Fruit fly (Drosophila melanogaster) whole organism, embryonic: ENCODE data around the gene Rpp14a.

Experiments used
- Atf6 ChIP-seq: fragments of 200-800 bp; sonication (Bioruptor generic); IDR thresholded peaks from 2 replicates; pipeline ENCODE4 v1.3.6; 2022; ENCODE audit warnings: missing biosample characterization, missing genetic modification characterization
- Blimp-1 ChIP-seq: fragments of 200-800 bp; sonication (Bioruptor generic); optimal IDR thresholded peaks from 3 replicates; lab custom pipeline; 2018; ENCODE audit warnings: missing biosample characterization, missing genetic modification characterization, mild to moderate bottlenecking, moderate library complexity, missing genetic modification reagents
- CG10274 ChIP-seq: fragments of 200-800 bp; sonication (Bioruptor generic); optimal IDR thresholded peaks from 3 replicates; lab custom pipeline; 2017; ENCODE audit warnings: missing biosample characterization, mild to moderate bottlenecking, missing genetic modification characterization
- CG10321 ChIP-seq: fragments of 200-800 bp; sonication (Bioruptor generic); IDR thresholded peaks from 2 replicates; pipeline ENCODE4 v1.3.6; 2022; ENCODE audit warnings: missing biosample characterization, missing genetic modification characterization
- CG11456 ChIP-seq: fragments of 200-800 bp; sonication (Bioruptor generic); IDR thresholded peaks from 3 replicates; pipeline ENCODE4 v1.3.6; 2022; ENCODE audit warnings: missing biosample characterization, missing genetic modification characterization
- CG11696 ChIP-seq: fragments of 200-800 bp; sonication (Bioruptor generic); IDR thresholded peaks from 2 replicates; pipeline ENCODE4 v1.3.6; 2022; ENCODE audit warnings: missing biosample characterization, missing genetic modification characterization
- CG13287 ChIP-seq: fragments of 200-800 bp; sonication (Bioruptor generic); IDR thresholded peaks from 2 replicates; pipeline ENCODE4 v1.3.6; 2022; ENCODE audit warnings: missing biosample characterization, missing genetic modification characterization; ENCODE audit not compliant: partially characterized antibody
- CG13296 ChIP-seq: fragments of 200-800 bp; sonication (Bioruptor generic); optimal IDR thresholded peaks from 3 replicates; lab custom pipeline; 2018; ENCODE audit warnings: missing biosample characterization, mild to moderate bottlenecking, missing genetic modification characterization
- CG17912 ChIP-seq: fragments of 200-800 bp; sonication (Bioruptor generic); optimal IDR thresholded peaks from 2 replicates; lab custom pipeline; 2018; ENCODE audit warnings: missing biosample characterization, mild to moderate bottlenecking, missing genetic modification characterization
- CG18764 ChIP-seq: fragments of 200-800 bp; sonication (Bioruptor generic); optimal IDR thresholded peaks from 3 replicates; lab custom pipeline; 2016; ENCODE audit warnings: missing biosample characterization, missing genetic modification characterization
- CG2202 ChIP-seq: fragments of 200-800 bp; sonication (Bioruptor generic); optimal IDR thresholded peaks from 2 replicates; lab custom pipeline; 2018; ENCODE audit warnings: missing biosample characterization, mild to moderate bottlenecking, missing genetic modification characterization
- CG32767 ChIP-seq: fragments of 200-800 bp; sonication (Bioruptor generic); IDR thresholded peaks from 2 replicates; pipeline ENCODE4 v1.3.6; 2022; ENCODE audit warnings: missing biosample characterization, missing genetic modification characterization
- CG34224 ChIP-seq: fragments of 200-800 bp; sonication (Bioruptor generic); IDR thresholded peaks from 3 replicates; pipeline ENCODE4 v1.3.6; 2022; ENCODE audit warnings: missing biosample characterization, missing genetic modification characterization; ENCODE audit not compliant: partially characterized antibody
- CG6654 ChIP-seq: fragments of 200-800 bp; sonication (Bioruptor generic); optimal IDR thresholded peaks from 2 replicates; lab custom pipeline; 2017; ENCODE audit warnings: missing biosample characterization, mild to moderate bottlenecking, missing genetic modification characterization
- CG7271 ChIP-seq: fragments of 200-800 bp; sonication (Bioruptor generic); optimal IDR thresholded peaks from 2 replicates; lab custom pipeline; 2018; ENCODE audit warnings: missing biosample characterization, mild to moderate bottlenecking, missing genetic modification characterization, moderate library complexity
- CG7357 ChIP-seq: fragments of 200-800 bp; sonication (Bioruptor generic); IDR thresholded peaks from 3 replicates; pipeline ENCODE4 v1.3.6; 2022; ENCODE audit warnings: missing biosample characterization, missing genetic modification characterization
- CG7987 ChIP-seq: fragments of 200-800 bp; sonication (Bioruptor generic); optimal IDR thresholded peaks from 2 replicates; lab custom pipeline; 2018; ENCODE audit warnings: missing biosample characterization, mild to moderate bottlenecking, missing genetic modification characterization, moderate library complexity
- CG9609 ChIP-seq: fragments of 200-800 bp; sonication (Bioruptor generic); optimal IDR thresholded peaks from 3 replicates; lab custom pipeline; 2016; ENCODE audit warnings: missing biosample characterization, missing genetic modification characterization
- CG9932 ChIP-seq: fragments of 200-800 bp; sonication (Bioruptor generic); IDR thresholded peaks from 2 replicates; pipeline ENCODE4 v1.3.6; 2022; ENCODE audit warnings: missing biosample characterization, missing genetic modification characterization
- Dbx ChIP-seq: fragments of 200-800 bp; sonication (Bioruptor generic); IDR thresholded peaks from 3 replicates; pipeline ENCODE4 v1.3.6; 2022; ENCODE audit warnings: missing biosample characterization, missing genetic modification characterization
- Dll ChIP-seq: fragments of 200-800 bp; sonication (Bioruptor generic); IDR thresholded peaks from 4 replicates; pipeline ENCODE4 v1.3.6; 2022; ENCODE audit warnings: missing biosample characterization, missing genetic modification characterization; ENCODE audit not compliant: partially characterized antibody
- E2f1 ChIP-seq: fragments of 200-800 bp; sonication (Bioruptor generic); IDR thresholded peaks from 2 replicates; pipeline ENCODE4 v1.3.6; 2022; ENCODE audit warnings: missing biosample characterization, missing genetic modification characterization
- Fer1 ChIP-seq: fragments of 200-800 bp; sonication (Bioruptor generic); optimal IDR thresholded peaks from 2 replicates; lab custom pipeline; 2017; ENCODE audit warnings: missing biosample characterization, mild to moderate bottlenecking, missing genetic modification characterization
- HmgZ ChIP-seq: fragments of 200-800 bp; sonication (Bioruptor generic); optimal IDR thresholded peaks from 2 replicates; lab custom pipeline; 2018; ENCODE audit warnings: missing biosample characterization, mild to moderate bottlenecking, missing genetic modification characterization
- MESR4 ChIP-seq: fragments of 200-800 bp; sonication (Bioruptor generic); optimal IDR thresholded peaks from 2 replicates; lab custom pipeline; 2018; ENCODE audit warnings: missing biosample characterization, mild to moderate bottlenecking, missing genetic modification characterization, moderate library complexity
- Myb ChIP-seq: fragments of 200-800 bp; sonication (Bioruptor generic); optimal IDR thresholded peaks from 2 replicates; lab custom pipeline; 2016; ENCODE audit warnings: missing biosample characterization, missing genetic modification characterization
- Poxn ChIP-seq: fragments of 200-800 bp; sonication (Bioruptor generic); IDR thresholded peaks from 2 replicates; pipeline ENCODE4 v1.3.6; 2022; ENCODE audit warnings: missing biosample characterization, missing genetic modification characterization
- Rfx ChIP-seq: fragments of 200-800 bp; sonication (Bioruptor generic); IDR thresholded peaks from 2 replicates; pipeline ENCODE4 v1.3.6; 2022; ENCODE audit warnings: missing biosample characterization, missing genetic modification characterization
- Sox100B ChIP-seq: fragments of 200-800 bp; sonication (Bioruptor generic); optimal IDR thresholded peaks from 3 replicates; lab custom pipeline; 2018; ENCODE audit warnings: missing biosample characterization, mild to moderate bottlenecking, missing genetic modification characterization
- Sry-β ChIP-seq: fragments of 200-800 bp; sonication (Bioruptor generic); optimal IDR thresholded peaks from 2 replicates; lab custom pipeline; 2018; ENCODE audit warnings: missing biosample characterization, mild to moderate bottlenecking, missing genetic modification characterization, moderate library complexity
- TFAM ChIP-seq: fragments of 200-800 bp; sonication (Bioruptor generic); optimal IDR thresholded peaks from 2 replicates; lab custom pipeline; 2017; ENCODE audit warnings: missing biosample characterization, missing genetic modification characterization, inconsistent platforms
- ac ChIP-seq: fragments of 200-800 bp; sonication (Bioruptor generic); optimal IDR thresholded peaks from 3 replicates; lab custom pipeline; 2017; ENCODE audit warnings: missing biosample characterization, mild to moderate bottlenecking, missing genetic modification characterization
- al ChIP-seq: fragments of 200-800 bp; sonication (Bioruptor generic); IDR thresholded peaks from 2 replicates; pipeline ENCODE4 v1.3.6; 2022; ENCODE audit warnings: missing biosample characterization, missing genetic modification characterization
- ara ChIP-seq: fragments of 200-800 bp; sonication (Bioruptor generic); IDR thresholded peaks from 2 replicates; pipeline ENCODE4 v1.3.6; 2022; ENCODE audit warnings: missing biosample characterization, missing genetic modification characterization
- bbx ChIP-seq: fragments of 200-800 bp; sonication (Bioruptor generic); IDR thresholded peaks from 2 replicates; pipeline ENCODE4 v1.3.6; 2022; ENCODE audit warnings: missing biosample characterization, missing genetic modification characterization; ENCODE audit not compliant: partially characterized antibody
- bsh ChIP-seq, 2 experiments: fragments of 200-800 bp; sonication (Bioruptor generic); optimal IDR thresholded peaks; 2 replicates each; lab custom pipeline; 2017 to 2018; ENCODE audit warnings: mild to moderate bottlenecking in 2 of 2, missing biosample characterization in 2 of 2, missing genetic modification characterization in 2 of 2, moderate library complexity in 1 of 2
- btn ChIP-seq: fragments of 200-800 bp; sonication (Bioruptor generic); optimal IDR thresholded peaks from 2 replicates; lab custom pipeline; 2016; ENCODE audit warnings: missing biosample characterization, missing genetic modification characterization
- chm ChIP-seq: fragments of 200-800 bp; sonication (Bioruptor generic); IDR thresholded peaks from 2 replicates; pipeline ENCODE4 v1.3.6; 2022; ENCODE audit warnings: missing biosample characterization, missing genetic modification characterization
- dati ChIP-seq: fragments of 200-800 bp; sonication (Bioruptor generic); IDR thresholded peaks from 2 replicates; pipeline ENCODE4 v1.3.6; 2022; ENCODE audit warnings: missing biosample characterization, missing genetic modification characterization
- jigr1 ChIP-seq: fragments of 200-800 bp; sonication (Bioruptor generic); IDR thresholded peaks from 3 replicates; pipeline ENCODE4 v1.3.6; 2022; ENCODE audit warnings: missing biosample characterization, missing genetic modification characterization
- knrl ChIP-seq: fragments of 200-800 bp; sonication (Bioruptor generic); IDR thresholded peaks from 3 replicates; pipeline ENCODE4 v1.3.6; 2022; ENCODE audit warnings: missing biosample characterization, missing genetic modification characterization; ENCODE audit not compliant: partially characterized antibody
- nau ChIP-seq: fragments of 200-800 bp; sonication (Bioruptor generic); optimal IDR thresholded peaks from 3 replicates; lab custom pipeline; 2017; ENCODE audit warnings: missing biosample characterization, mild to moderate bottlenecking, missing genetic modification characterization, missing genetic modification reagents
- nmo ChIP-seq: fragments of 200-800 bp; sonication (Bioruptor generic); optimal IDR thresholded peaks from 2 replicates; lab custom pipeline; 2018; ENCODE audit warnings: missing biosample characterization, mild to moderate bottlenecking, missing genetic modification characterization, moderate library complexity
- psq ChIP-seq: fragments of 200-800 bp; sonication (Bioruptor generic); optimal IDR thresholded peaks from 2 replicates; lab custom pipeline; 2017; ENCODE audit warnings: missing biosample characterization, missing genetic modification characterization
- repo ChIP-seq: fragments of 200-800 bp; sonication (Bioruptor generic); optimal IDR thresholded peaks from 2 replicates; lab custom pipeline; 2016; ENCODE audit warnings: missing biosample characterization, missing genetic modification characterization
- sd ChIP-seq: fragments of 200-800 bp; sonication (Bioruptor generic); optimal IDR thresholded peaks from 3 replicates; lab custom pipeline; 2018; ENCODE audit warnings: missing biosample characterization, mild to moderate bottlenecking, missing genetic modification characterization, moderate library complexity
- sima ChIP-seq: fragments of 200-800 bp; sonication (Bioruptor generic); optimal IDR thresholded peaks from 2 replicates; lab custom pipeline; 2016; ENCODE audit warnings: missing biosample characterization, missing genetic modification characterization
- sisA ChIP-seq: fragments of 200-800 bp; sonication (Bioruptor generic); IDR thresholded peaks from 2 replicates; pipeline ENCODE4 v1.3.6; 2022; ENCODE audit warnings: missing biosample characterization, missing genetic modification characterization
- sna ChIP-seq: fragments of 200-800 bp; sonication (Bioruptor generic); IDR thresholded peaks from 2 replicates; pipeline ENCODE4 v1.3.6; 2022; ENCODE audit warnings: missing biosample characterization, missing genetic modification characterization; ENCODE audit not compliant: partially characterized antibody
- ssp ChIP-seq: fragments of 200-800 bp; sonication (Bioruptor generic); IDR thresholded peaks from 2 replicates; pipeline ENCODE4 v1.3.6; 2022; ENCODE audit warnings: missing biosample characterization, missing genetic modification characterization

Rpp14a gene

dm6 chr3R:30014977-30015514 lies 41.6 kb upstream of the Rpp14a start, which contains the start of gene CG7920 (continued):
- TF ChIP-seq CG13296 (GFP tag; lab: Kevin White, UChicago) (peak; percentile 48), CG10321 (GFP tag; lab: Robert Waterston, UW) (0 out of 2 replicates have a peak, but pooled peaks have one; percentile 27), bbx (peak; percentile 61), CG2202 (tag; lab: Kevin White, UChicago) (no peak), Poxn (GFP tag; lab: Robert Waterston, UW) (no peak), jigr1 (GFP tag; lab: Robert Waterston, UW) (no peak), chm (GFP tag; lab: Robert Waterston, UW) (peak; percentile 22; the same call in 1 of the 2 replicates), Sry-β (GFP tag; lab: Kevin White, UChicago) (no peak), sna (GFP tag; lab: Robert Waterston, UW) (peak; percentile 83), CG7357 (GFP tag; lab: Robert Waterston, UW) (no peak), CG34224 (GFP tag; lab: Robert Waterston, UW) (peak; percentile 81), sd (tag; lab: Kevin White, UChicago) (peak; percentile 22), repo (GFP tag; lab: Kevin White, UChicago) (no peak), dati (GFP tag; lab: Robert Waterston, UW) (no peak), CG32767 (GFP tag; lab: Robert Waterston, UW) (no peak), CG9609 (GFP tag; lab: Kevin White, UChicago) (no peak), Blimp-1 (GFP tag; lab: Kevin White, UChicago) (no peak), ssp (GFP tag; lab: Robert Waterston, UW) (no peak), MESR4 (GFP tag; lab: Kevin White, UChicago) (peak; percentile 26), nau (peak; percentile 12), Rfx (GFP tag; lab: Robert Waterston, UW) (no peak), Atf6 (GFP tag; lab: Robert Waterston, UW) (no peak), sisA (GFP tag; lab: Robert Waterston, UW) (no peak), Dll (GFP tag; lab: Robert Waterston, UW) (peak; percentile 89), Fer1 (peak; percentile 71), al (GFP tag; lab: Robert Waterston, UW) (no peak), CG17912 (GFP tag; lab: Kevin White, UChicago) (no peak), nmo (GFP tag; lab: Kevin White, UChicago) (peak; percentile 1), CG11696 (no peak), CG18764 (GFP tag; lab: Kevin White, UChicago) (no peak), Myb (GFP tag; lab: Kevin White, UChicago) (peak; percentile 79), btn (no peak), CG7271 (no peak), CG9932 (GFP tag; lab: Robert Waterston, UW) (no peak), CG6654 (GFP tag; lab: Kevin White, UChicago) (no peak), Dbx (no peak), CG13287 (GFP tag; lab: Robert Waterston, UW) (peak; percentile 89), knrl (GFP tag; lab: Robert Waterston, UW) (peak; percentile 76), psq (GFP tag; lab: Kevin White, UChicago) (no peak), CG10274 (GFP tag; lab: Kevin White, UChicago) (peak; percentile 16), TFAM (GFP tag; lab: Kevin White, UChicago) (no peak), bsh (GFP tag; optimal IDR thresholded peaks at IDR 0.05; lab: Kevin White, UChicago) (peak in 1 of 2 experiments; percentile 14), ac (no peak), Sox100B (no peak), ara (GFP tag; lab: Robert Waterston, UW) (no peak), HmgZ (tag; lab: Kevin White, UChicago) (peak; percentile 68), CG7987 (GFP tag; lab: Kevin White, UChicago) (peak; percentile 0), sima (GFP tag; lab: Kevin White, UChicago) (no peak), E2f1 (GFP tag; lab: Robert Waterston, UW) (peak; percentile 6; the same call in 1 of the 2 replicates), CG11456 (GFP tag; lab: Robert Waterston, UW) (no peak)
